Fruit fly (Drosophila melanogaster): Measurements from ENCODE around the gene CG43335.

The CG43335 gene

DNA sequence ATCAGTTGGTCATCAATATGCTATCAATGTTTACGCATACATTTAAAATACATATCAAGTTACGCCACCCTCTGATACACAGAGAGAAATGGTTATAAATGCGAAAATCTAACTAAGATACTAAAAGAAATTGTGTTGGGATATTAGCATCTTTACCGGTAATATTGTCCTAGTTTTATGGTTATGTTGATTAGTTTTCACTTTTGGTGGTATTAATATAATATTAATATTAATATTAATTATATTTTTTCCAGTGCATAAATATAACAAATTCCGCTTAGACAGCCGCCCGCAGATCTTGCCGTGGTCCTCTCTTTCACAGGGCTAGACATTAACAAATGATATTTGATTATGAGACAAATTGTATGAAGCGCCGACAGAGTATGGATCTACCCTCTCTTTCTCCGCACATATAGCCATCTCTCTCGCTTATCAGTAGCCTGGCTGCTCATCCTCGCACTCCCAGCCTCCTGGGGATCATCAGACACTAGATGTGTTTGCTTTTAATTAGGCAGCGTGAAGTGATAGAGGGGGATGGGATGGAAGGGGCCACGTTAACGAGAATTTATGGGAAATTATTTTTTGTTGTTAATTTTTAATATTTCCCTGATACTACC, 17.5 kb downstream of the CG43335 start (continued):
- TF ChIP-seq ken (GFP tag; IDR thresholded peaks at IDR 0.05) (no peak), CG13123 (GFP tag; optimal IDR thresholded peaks at IDR 0.05) (no peak), z (GFP tag; IDR thresholded peaks at IDR 0.05) (no peak), YL-1 (GFP tag; optimal IDR thresholded peaks at IDR 0.05) (no peak), GATAe (GFP tag; conservative IDR thresholded peaks at IDR 0.05) (no peak), wek (GFP tag; optimal IDR thresholded peaks at IDR 0.05) (no peak), CG30020 (tag; optimal IDR thresholded peaks at IDR 0.05) (no peak), bbx (GFP tag; IDR thresholded peaks at IDR 0.05; ENCODE audit: partially characterized antibody) (no peak), usp (GFP tag; optimal IDR thresholded peaks at IDR 0.05) (no peak), CG12219 (GFP tag; optimal IDR thresholded peaks at IDR 0.05) (no peak), Lhr (GFP tag; optimal IDR thresholded peaks at IDR 0.05) (no peak), tx (GFP tag; optimal IDR thresholded peaks at IDR 0.05) (no peak), Hand (GFP tag; optimal IDR thresholded peaks at IDR 0.05) (no peak), CG9876 (GFP tag; optimal IDR thresholded peaks at IDR 0.05) (no peak), disco-r (GFP tag; optimal IDR thresholded peaks at IDR 0.05) (no peak), CG10462 (GFP tag; optimal IDR thresholded peaks at IDR 0.05) (no peak), Dref (GFP tag; IDR thresholded peaks at IDR 0.05) (no peak), Doc2 (GFP tag; IDR thresholded peaks at IDR 0.05) (no peak), CG9727 (GFP tag; optimal IDR thresholded peaks at IDR 0.05) (peak; percentile 80), CG42726 (GFP tag; IDR thresholded peaks at IDR 0.05; ENCODE audit: partially characterized antibody) (no peak), dmrt99B (tag; optimal IDR thresholded peaks at IDR 0.05) (peak; percentile 49), Pdp1 (GFP tag; optimal IDR thresholded peaks at IDR 0.05) (peak in 1 of 2 experiments; percentile 18), CG11723 (GFP tag; optimal IDR thresholded peaks at IDR 0.05) (no peak), oc (tag; optimal IDR thresholded peaks at IDR 0.05) (peak; percentile 23), CG1792 (GFP tag; optimal IDR thresholded peaks at IDR 0.05) (no peak), Ets65A (GFP tag) (no peak), CG32767 (GFP tag; IDR thresholded peaks at IDR 0.05) (no peak), croc (GFP tag; conservative IDR thresholded peaks at IDR 0.05) (no peak), CG17829 (tag; optimal IDR thresholded peaks at IDR 0.05) (peak; percentile 73), CG7928 (GFP tag; optimal IDR thresholded peaks at IDR 0.05) (no peak), fd96Cb (tag; optimal IDR thresholded peaks at IDR 0.05) (peak; percentile 71), Antp (GFP tag; optimal IDR thresholded peaks at IDR 0.05) (no peak), lov (optimal IDR thresholded peaks at IDR 0.05) (no peak), lov (GFP tag; IDR thresholded peaks at IDR 0.05) (no peak), bab2 (GFP tag; optimal IDR thresholded peaks at IDR 0.05) (no peak), Fer2 (tag; optimal IDR thresholded peaks at IDR 0.05) (no peak), CG17361 (GFP tag; IDR thresholded peaks at IDR 0.05) (peak; percentile 51; the same call in 1 of the 3 replicates), Bdp1 (GFP tag; optimal IDR thresholded peaks at IDR 0.05) (no peak), MESR4 (GFP tag; optimal IDR thresholded peaks at IDR 0.05) (no peak), slbo (GFP tag; IDR thresholded peaks at IDR 0.05) (no peak), Hr78 (GFP tag; optimal IDR thresholded peaks at IDR 0.05) (no peak), sug (tag; optimal IDR thresholded peaks at IDR 0.05) (no peak), CG7786 (GFP tag; optimal IDR thresholded peaks at IDR 0.05) (no peak), CG13296 (GFP tag; optimal IDR thresholded peaks at IDR 0.05) (no peak), toy (GFP tag; IDR thresholded peaks at IDR 0.05) (no peak), CG17328 (GFP tag; IDR thresholded peaks at IDR 0.05) (peak; percentile 26; the same call in 1 of the 2 replicates), lola (GFP tag; optimal IDR thresholded peaks at IDR 0.05) (peak in 1 of 3 experiments; percentile 74), sob (GFP tag; IDR thresholded peaks at IDR 0.05) (no peak), CG30431 (GFP tag; optimal IDR thresholded peaks at IDR 0.05) (no peak), NFAT (GFP tag; IDR thresholded peaks at IDR 0.05) (no peak), CG11456 (GFP tag; IDR thresholded peaks at IDR 0.05) (no peak)
